Fruit fly (Drosophila melanogaster) Kc167 (cell line): ENCODE measurements around the gene SecCl.

Experiments used
- Myc ChIP-seq: fragments of >200 bp; optimal IDR thresholded peaks from 2 replicates; lab custom pipeline; 2017; ENCODE audit warnings: missing external identifiers
- Sin3A ChIP-seq: fragments of >200 bp; optimal IDR thresholded peaks from 2 replicates; lab custom pipeline; 2018; ENCODE audit warnings: missing external identifiers
- h ChIP-seq: fragments of >200 bp; optimal IDR thresholded peaks from 3 replicates; lab custom pipeline; 2018; ENCODE audit warnings: missing external identifiers
- insv ChIP-seq: fragments of >200 bp; optimal IDR thresholded peaks from 3 replicates; lab custom pipeline; 2018; ENCODE audit warnings: missing external identifiers
- psq ChIP-seq: fragments of >200 bp; optimal IDR thresholded peaks from 2 replicates; lab custom pipeline; 2017; ENCODE audit warnings: missing external identifiers
- ttk ChIP-seq: sonication (Bioruptor generic); optimal IDR thresholded peaks from 2 replicates; lab custom pipeline; 2017; ENCODE audit warnings: missing external identifiers

The SecCl gene

dm6 chr3L:17470110-17470509 lies at the start of gene SecCl:
Gene SecCl, plus strand, starts transcription at chr3L:17470127.
- TF ChIP-seq h (lab: Kevin White, UChicago) (no peak), Sin3A (lab: Kevin White, UChicago) (no peak), insv (lab: Kevin White, UChicago) (no peak), ttk (lab: Kevin White, UChicago) (no peak), Myc (no peak), psq (lab: Kevin White, UChicago) (no peak)

dm6 chr3L:17420610-17421194 lies 49.2 kb upstream of the SecCl start:
- no peak for TF ChIP-seq Myc
- no peak for TF ChIP-seq insv (lab: Kevin White, UChicago)
- TF ChIP-seq Sin3A (lab: Kevin White, UChicago) = no peak
- TF ChIP-seq ttk (lab: Kevin White, UChicago) = no peak
- TF ChIP-seq h (lab: Kevin White, UChicago) = no peak
- TF ChIP-seq psq (lab: Kevin White, UChicago) = no peak

- no peak for TF ChIP-seq ttk (lab: Kevin White, UChicago)
- TF ChIP-seq Myc = no peak
- TF ChIP-seq insv (lab: Kevin White, UChicago) = no peak
- TF ChIP-seq psq (lab: Kevin White, UChicago) = no peak
- no peak for TF ChIP-seq Sin3A (lab: Kevin White, UChicago)
- no peak for TF ChIP-seq h (lab: Kevin White, UChicago)
Observed at dm6 chr3L:17421319-17421718, 48.6 kb upstream of the SecCl start, which contains the start of gene blot. Gene blot, minus strand, starts transcription at chr3L:17421514.

dm6 chr3L:17425132-17425713 lies 44.7 kb upstream of the SecCl start, which contains the start of the genes Sec3 and COX7B:
Gene Sec3, minus strand, starts transcription at chr3L:17425217.
Gene COX7B, plus strand, starts transcription at chr3L:17425477.
- TF ChIP-seq insv (lab: Kevin White, UChicago) (no peak), h (lab: Kevin White, UChicago) (no peak)

- TF ChIP-seq psq (lab: Kevin White, UChicago) = no peak
- TF ChIP-seq Myc = no peak
- no peak for TF ChIP-seq Sin3A (lab: Kevin White, UChicago)
- TF ChIP-seq ttk (lab: Kevin White, UChicago) = no peak
- TF ChIP-seq insv (lab: Kevin White, UChicago) = no peak
- no peak for TF ChIP-seq h (lab: Kevin White, UChicago)
Observed at dm6 chr3L:17427013-17427412, 42.9 kb upstream of the SecCl start, which contains the start of gene Polr3G. Gene Polr3G, minus strand, starts transcription at chr3L:17427130.

- no peak for TF ChIP-seq h (lab: Kevin White, UChicago)
- TF ChIP-seq Sin3A (lab: Kevin White, UChicago) = no peak
- no peak for TF ChIP-seq ttk (lab: Kevin White, UChicago)
- TF ChIP-seq psq (lab: Kevin White, UChicago) = no peak
- no peak for TF ChIP-seq Myc
Observed at dm6 chr3L:17428779-17429178, 41.1 kb upstream of the SecCl start, which contains the start of gene Gorab. Gene Gorab, minus strand, starts transcription at chr3L:17428836.

dm6 chr3L:17430390-17430789 lies 39.5 kb upstream of the SecCl start:
- TF ChIP-seq Sin3A (lab: Kevin White, UChicago) = no peak

dm6 chr3L:17430957-17431585 lies 38.9 kb upstream of the SecCl start:
- no peak for TF ChIP-seq h (lab: Kevin White, UChicago)

- TF ChIP-seq Sin3A (lab: Kevin White, UChicago) (no peak), h (lab: Kevin White, UChicago) (no peak)
Observed at dm6 chr3L:17432947-17433346, 37.0 kb upstream of the SecCl start, which contains the start of gene frc. Gene frc, minus strand, starts transcription at chr3L:17433190.

dm6 chr3L:17433555-17433954 lies 36.4 kb upstream of the SecCl start, which contains the start of the genes Coq4 and CG32176:
Gene Coq4, minus strand, starts transcription at chr3L:17433621.
Gene CG32176, plus strand, starts transcription at chr3L:17433868.
- TF ChIP-seq insv (lab: Kevin White, UChicago) = no peak
- TF ChIP-seq Myc = no peak
- TF ChIP-seq h (lab: Kevin White, UChicago) = no peak
- TF ChIP-seq ttk (lab: Kevin White, UChicago) = no peak
- TF ChIP-seq Sin3A (lab: Kevin White, UChicago) = no peak
- TF ChIP-seq psq (lab: Kevin White, UChicago) = no peak

dm6 chr3L:17436331-17436730 lies 33.6 kb upstream of the SecCl start, which contains the start of gene CG12229:
Gene CG12229, minus strand, starts transcription at chr3L:17436431.
- no peak for TF ChIP-seq Sin3A (lab: Kevin White, UChicago)
- no peak for TF ChIP-seq Myc
- TF ChIP-seq ttk (lab: Kevin White, UChicago) = no peak
- no peak for TF ChIP-seq h (lab: Kevin White, UChicago)
- no peak for TF ChIP-seq psq (lab: Kevin White, UChicago)
- no peak for TF ChIP-seq insv (lab: Kevin White, UChicago)

- no peak for TF ChIP-seq insv (lab: Kevin White, UChicago)
- no peak for TF ChIP-seq Sin3A (lab: Kevin White, UChicago)
- TF ChIP-seq Myc = no peak
- TF ChIP-seq h (lab: Kevin White, UChicago) = no peak
- no peak for TF ChIP-seq ttk (lab: Kevin White, UChicago)
- TF ChIP-seq psq (lab: Kevin White, UChicago) = no peak
Observed at dm6 chr3L:17438872-17439495, 30.9 kb upstream of the SecCl start, which contains the start of gene CG18265. Gene CG18265, plus strand, starts transcription at chr3L:17439401.
